Worm (Caenorhabditis elegans) whole organism, L1 larva: ENCODE measurements around the gene msp-55.

Experiments used
- C04F5.9 ChIP-seq: sonication (generic microtip); optimal IDR thresholded peaks from 2 replicates; lab custom pipeline; 2016; ENCODE audit warnings: missing genetic modification characterization, missing compliant biosample characterization
- C16A3.4 ChIP-seq: fragments of 150-350 bp; optimal IDR thresholded peaks from 2 replicates; lab custom pipeline; 2014; ENCODE audit warnings: missing biosample characterization, missing genetic modification characterization
- C34B4.2 ChIP-seq: sonication (generic microtip); optimal IDR thresholded peaks from 2 replicates; lab custom pipeline; 2017; ENCODE audit warnings: mild to moderate bottlenecking, missing genetic modification characterization, missing compliant biosample characterization
- Y116A8C.19 ChIP-seq: sonication (generic microtip); optimal IDR thresholded peaks from 2 replicates; lab custom pipeline; 2016; ENCODE audit warnings: missing compliant biosample characterization, missing genetic modification characterization, borderline replicate concordance
- alr-1 ChIP-seq: fragments of 200-800 bp; sonication (Bioruptor generic); optimal IDR thresholded peaks from 2 replicates; lab custom pipeline; 2018; ENCODE audit warnings: borderline replicate concordance, mild to moderate bottlenecking, missing genetic modification characterization, missing compliant biosample characterization
- ama-1 ChIP-seq: fragments of 150-350 bp; optimal IDR thresholded peaks from 2 replicates; lab custom pipeline; 2014
- blmp-1 ChIP-seq: fragments of 150-350 bp; optimal IDR thresholded peaks from 2 replicates; lab custom pipeline; 2014; ENCODE audit warnings: missing biosample characterization, missing genetic modification characterization
- ceh-82 ChIP-seq, 3 experiments: fragments of 150-350 bp in 1 of 3; sonication (generic microtip) in 2 of 3; optimal IDR thresholded peaks; 2 replicates each; lab custom pipeline; 2014 to 2017; ENCODE audit warnings: missing biosample characterization in 3 of 3, missing genetic modification characterization in 3 of 3
- ceh-88 ChIP-seq: fragments of 200-800 bp; sonication (Bioruptor generic); IDR thresholded peaks from 2 replicates; pipeline ENCODE4 v1.3.6; 2022; ENCODE audit warnings: missing genetic modification characterization, missing compliant biosample characterization
- ces-1 ChIP-seq: fragments of 150-350 bp; optimal IDR thresholded peaks from 2 replicates; lab custom pipeline; 2014; ENCODE audit warnings: missing biosample characterization, missing genetic modification reagents, missing genetic modification characterization
- dsc-1 ChIP-seq: sonication (generic microtip); optimal IDR thresholded peaks from 2 replicates; lab custom pipeline; 2016; ENCODE audit warnings: mild to moderate bottlenecking, missing genetic modification characterization, missing compliant biosample characterization
- efl-1 ChIP-seq, 4 experiments: fragments of 150-350 bp; optimal IDR thresholded peaks in 3 of 4; peaks in 1 of 4; 1 replicate in 1 of 4; 2 replicates in 3 of 4; lab custom pipeline; 2014; ENCODE audit warnings: missing biosample characterization in 2 of 4, missing genetic modification characterization in 2 of 4, missing genetic modification reagents in 2 of 4
- efl-3 ChIP-seq: fragments of 200-800 bp; sonication (Bioruptor generic); optimal IDR thresholded peaks from 2 replicates; lab custom pipeline; 2018; ENCODE audit warnings: mild to moderate bottlenecking, missing genetic modification characterization, missing compliant biosample characterization
- fkh-10 ChIP-seq: sonication (generic microtip); optimal IDR thresholded peaks from 2 replicates; lab custom pipeline; 2017; ENCODE audit warnings: missing biosample characterization, missing genetic modification reagents, missing genetic modification characterization
- fkh-8 ChIP-seq: sonication (generic microtip); optimal IDR thresholded peaks from 2 replicates; lab custom pipeline; 2016; ENCODE audit warnings: mild to moderate bottlenecking, missing genetic modification characterization, missing compliant biosample characterization
- fos-1 ChIP-seq: fragments of 150-350 bp; optimal IDR thresholded peaks from 2 replicates; lab custom pipeline; 2014; ENCODE audit warnings: missing biosample characterization, missing genetic modification characterization
- hlh-17 ChIP-seq: fragments of 200-800 bp; sonication (Bioruptor generic); optimal IDR thresholded peaks from 2 replicates; lab custom pipeline; 2018; ENCODE audit warnings: missing genetic modification characterization, mild to moderate bottlenecking, missing compliant biosample characterization, moderate library complexity, borderline replicate concordance
- hlh-4 ChIP-seq: sonication (generic microtip); optimal IDR thresholded peaks from 2 replicates; lab custom pipeline; 2016; ENCODE audit warnings: mild to moderate bottlenecking, missing genetic modification characterization, missing compliant biosample characterization
- hpl-2 ChIP-seq: fragments of 150-350 bp; optimal IDR thresholded peaks from 2 replicates; lab custom pipeline; 2014; ENCODE audit warnings: missing biosample characterization, missing genetic modification reagents, missing genetic modification characterization
- irx-1 ChIP-seq: sonication (generic microtip); optimal IDR thresholded peaks from 2 replicates; lab custom pipeline; 2016; ENCODE audit warnings: missing genetic modification characterization, missing compliant biosample characterization
- isw-1 ChIP-seq: fragments of 200-800 bp; sonication (Bioruptor generic); IDR thresholded peaks from 2 replicates; pipeline ENCODE4 v1.3.6; 2022; ENCODE audit warnings: missing genetic modification characterization, missing compliant biosample characterization
- jun-1 ChIP-seq: fragments of 150-350 bp; optimal IDR thresholded peaks from 2 replicates; lab custom pipeline; 2014; ENCODE audit warnings: missing biosample characterization, missing genetic modification reagents, missing genetic modification characterization
- lin-13 ChIP-seq: fragments of 150-350 bp; optimal IDR thresholded peaks from 2 replicates; lab custom pipeline; 2014; ENCODE audit warnings: missing biosample characterization, missing genetic modification reagents, missing genetic modification characterization
- lin-14 ChIP-seq: fragments of 200-800 bp; sonication (Bioruptor generic); optimal IDR thresholded peaks from 2 replicates; lab custom pipeline; 2018; ENCODE audit warnings: mild to moderate bottlenecking, missing genetic modification characterization, moderate library complexity, missing compliant biosample characterization
- lin-35 ChIP-seq, 2 experiments: fragments of 150-350 bp; optimal IDR thresholded peaks; 2 replicates each; lab custom pipeline; 2014; ENCODE audit warnings: missing biosample characterization in 2 of 2, missing genetic modification characterization in 2 of 2, missing genetic modification reagents in 2 of 2
- lin-39 ChIP-seq: fragments of 150-350 bp; optimal IDR thresholded peaks from 2 replicates; lab custom pipeline; 2014; ENCODE audit warnings: missing biosample characterization, missing genetic modification reagents, missing genetic modification characterization
- lir-3 ChIP-seq: sonication (generic microtip); optimal IDR thresholded peaks from 2 replicates; lab custom pipeline; 2016; ENCODE audit warnings: mild to moderate bottlenecking, missing genetic modification characterization, moderate library complexity, missing compliant biosample characterization; ENCODE audit not compliant: poor library complexity
- lsy-2 ChIP-seq, 2 experiments: fragments of 150-350 bp; optimal IDR thresholded peaks; 2 replicates each; lab custom pipeline; 2014; ENCODE audit warnings: missing biosample characterization in 2 of 2, missing genetic modification characterization in 2 of 2
- mef-2 ChIP-seq: fragments of 150-350 bp; optimal IDR thresholded peaks from 2 replicates; lab custom pipeline; 2014; ENCODE audit warnings: missing biosample characterization, missing genetic modification characterization
- mep-1 ChIP-seq: fragments of 150-350 bp; optimal IDR thresholded peaks from 2 replicates; lab custom pipeline; 2014; ENCODE audit warnings: missing biosample characterization, missing genetic modification characterization
- nhr-19 ChIP-seq: fragments of 200-800 bp; sonication (Bioruptor generic); conservative IDR thresholded peaks from 2 replicates; pipeline ENCODE4 v1.3.6; 2022; ENCODE audit warnings: missing genetic modification characterization, missing compliant biosample characterization
- nhr-20 ChIP-seq: sonication (generic microtip); optimal IDR thresholded peaks from 2 replicates; lab custom pipeline; 2016; ENCODE audit warnings: mild to moderate bottlenecking, missing genetic modification characterization, missing compliant biosample characterization
- nhr-71 ChIP-seq: sonication (generic microtip); optimal IDR thresholded peaks from 2 replicates; lab custom pipeline; 2016; ENCODE audit warnings: mild to moderate bottlenecking, missing genetic modification characterization, moderate library complexity, missing compliant biosample characterization
- nhr-76 ChIP-seq: sonication (generic microtip); optimal IDR thresholded peaks from 2 replicates; lab custom pipeline; 2017; ENCODE audit warnings: missing biosample characterization, missing genetic modification characterization
- nhr-77 ChIP-seq: fragments of 150-350 bp; optimal IDR thresholded peaks from 2 replicates; lab custom pipeline; 2014; ENCODE audit warnings: missing biosample characterization, missing genetic modification characterization
- nhr-84 ChIP-seq: sonication (generic microtip); optimal IDR thresholded peaks from 2 replicates; lab custom pipeline; 2017; ENCODE audit warnings: missing biosample characterization, missing genetic modification characterization
- nhr-85 ChIP-seq: sonication (generic microtip); peaks from one replicate; lab custom pipeline; 2016; ENCODE audit warnings: missing genetic modification characterization, inconsistent platforms, missing compliant biosample characterization
- nhr-90 ChIP-seq: sonication (generic microtip); optimal IDR thresholded peaks from 2 replicates; lab custom pipeline; 2016; ENCODE audit warnings: mild to moderate bottlenecking, missing genetic modification characterization, missing compliant biosample characterization; ENCODE audit not compliant: poor library complexity
- pag-3 ChIP-seq: sonication (generic microtip); optimal IDR thresholded peaks from 2 replicates; lab custom pipeline; 2017; ENCODE audit warnings: missing genetic modification characterization, mild to moderate bottlenecking, missing compliant biosample characterization, antibody characterized with exemption, borderline replicate concordance; ENCODE audit not compliant: insufficient read depth
- pax-3 ChIP-seq: fragments of 200-800 bp; sonication (Bioruptor generic); optimal IDR thresholded peaks from 2 replicates; lab custom pipeline; 2018; ENCODE audit warnings: mild to moderate bottlenecking, missing genetic modification characterization, moderate library complexity, missing compliant biosample characterization
- pqm-1 ChIP-seq: sonication (generic microtip); optimal IDR thresholded peaks from 3 replicates; lab custom pipeline; 2017; ENCODE audit warnings: missing biosample characterization, missing genetic modification characterization
- rnt-1 ChIP-seq: sonication (generic microtip); optimal IDR thresholded peaks from 2 replicates; lab custom pipeline; 2016; ENCODE audit warnings: mild to moderate bottlenecking, missing genetic modification characterization, moderate library complexity, missing compliant biosample characterization
- skn-1 ChIP-seq: fragments of 150-350 bp; optimal IDR thresholded peaks from 2 replicates; lab custom pipeline; 2014; ENCODE audit warnings: missing biosample characterization, missing genetic modification characterization
- snu-23 ChIP-seq: sonication (generic microtip); optimal IDR thresholded peaks from 2 replicates; lab custom pipeline; 2016; ENCODE audit warnings: missing genetic modification characterization, missing compliant biosample characterization
- sup-37 ChIP-seq: fragments of 200-800 bp; sonication (Bioruptor generic); optimal IDR thresholded peaks from 2 replicates; lab custom pipeline; 2018; ENCODE audit warnings: mild to moderate bottlenecking, missing genetic modification characterization, missing compliant biosample characterization
- swsn-7 ChIP-seq: sonication (generic microtip); optimal IDR thresholded peaks from 2 replicates; lab custom pipeline; 2016; ENCODE audit warnings: missing genetic modification characterization, missing compliant biosample characterization
- unc-130 ChIP-seq: fragments of 150-350 bp; optimal IDR thresholded peaks from 2 replicates; lab custom pipeline; 2017; ENCODE audit warnings: missing biosample characterization, missing genetic modification characterization, inconsistent platforms
- unc-30 ChIP-seq: sonication (generic microtip); optimal IDR thresholded peaks from 2 replicates; lab custom pipeline; 2017; ENCODE audit warnings: missing biosample characterization, missing genetic modification characterization
- unc-86 ChIP-seq: sonication (generic microtip); optimal IDR thresholded peaks from 2 replicates; lab custom pipeline; 2016; ENCODE audit warnings: missing genetic modification characterization, missing compliant biosample characterization
- xbp-1 ChIP-seq: sonication (generic microtip); optimal IDR thresholded peaks from 2 replicates; lab custom pipeline; 2016; ENCODE audit warnings: missing genetic modification characterization, missing compliant biosample characterization
- zip-4 ChIP-seq: fragments of 200-800 bp; sonication (Bioruptor generic); optimal IDR thresholded peaks from 2 replicates; lab custom pipeline; 2018; ENCODE audit warnings: mild to moderate bottlenecking, missing genetic modification characterization, moderate library complexity, missing compliant biosample characterization
- ztf-11 ChIP-seq, 2 experiments: sonication (generic microtip); optimal IDR thresholded peaks; 2 replicates each; lab custom pipeline; 2016 to 2017; ENCODE audit warnings: missing genetic modification characterization in 2 of 2, missing biosample characterization in 1 of 2, missing compliant biosample characterization in 1 of 2

msp-55 gene

DNA sequence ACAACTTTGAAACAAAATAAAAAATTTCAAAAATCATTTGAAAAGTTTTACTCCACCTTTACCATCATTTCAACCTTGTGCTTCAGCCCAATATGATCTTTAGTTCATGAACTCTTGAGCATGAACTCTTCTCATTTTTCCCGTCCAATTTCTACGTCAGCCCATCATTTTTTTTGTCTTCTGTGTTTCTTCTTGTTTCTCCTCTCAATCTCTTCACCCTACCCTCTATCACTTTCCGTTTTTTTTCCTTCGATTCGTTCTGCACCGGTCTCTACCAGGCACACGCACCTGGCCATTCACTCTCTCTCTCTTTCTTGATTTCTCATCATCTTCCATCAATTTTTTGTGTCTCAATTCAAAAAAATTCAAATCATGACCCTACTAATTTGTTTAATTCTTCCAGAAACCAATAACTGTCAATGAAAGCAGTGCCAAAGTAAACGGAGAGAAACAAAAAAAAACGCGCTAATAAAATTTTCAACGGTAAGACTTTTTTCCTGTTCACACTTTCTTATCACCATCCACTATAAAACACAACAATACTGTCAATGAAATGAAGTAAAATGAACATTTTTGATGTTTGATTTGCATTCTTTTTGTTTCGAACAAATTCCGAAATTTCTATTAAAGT is 27.2 kb upstream of the msp-55 start, which contains the start of gene pygo-1 (continued):
- TF ChIP-seq lin-35 (GFP tag; optimal IDR thresholded peaks at IDR 0.05; lab: Kevin White, UChicago) = no peak
- TF ChIP-seq nhr-71 (tag; lab: Kevin White, UChicago) = peak; percentile 32
- no peak for TF ChIP-seq lin-39 (tag; lab: Kevin White, UChicago)
- no peak for TF ChIP-seq lir-3 (tag; lab: Kevin White, UChicago)
- no peak for TF ChIP-seq nhr-84 (tag; lab: Kevin White, UChicago)
- TF ChIP-seq ama-1 (lab: Kevin White, UChicago) = no peak
- TF ChIP-seq fos-1 (tag; lab: Kevin White, UChicago) = no peak
- TF ChIP-seq snu-23 (GFP tag; lab: Kevin White, UChicago) = peak; percentile 39
- no peak for TF ChIP-seq fkh-8 (tag; lab: Kevin White, UChicago)
- TF ChIP-seq pax-3 (tag; lab: Kevin White, UChicago) = no peak
- TF ChIP-seq blmp-1 (tag; lab: Kevin White, UChicago) = peak; percentile 93
- TF ChIP-seq skn-1 (tag; lab: Kevin White, UChicago) = no peak
- no peak for TF ChIP-seq unc-86 (tag; lab: Kevin White, UChicago)
- no peak for TF ChIP-seq ztf-11 (tag; optimal IDR thresholded peaks at IDR 0.05; lab: Kevin White, UChicago)
- TF ChIP-seq rnt-1 = peak; percentile 41
- TF ChIP-seq lsy-2 (tag; optimal IDR thresholded peaks at IDR 0.05; lab: Kevin White, UChicago) = peak in 1 of 2 experiments; percentile 20
- TF ChIP-seq dsc-1 (tag; lab: Kevin White, UChicago) = no peak
- no peak for TF ChIP-seq jun-1 (tag; lab: Kevin White, UChicago)
- TF ChIP-seq nhr-90 (tag; lab: Kevin White, UChicago) = no peak
- TF ChIP-seq nhr-19 = no peak
- no peak for TF ChIP-seq C16A3.4 (tag; lab: Kevin White, UChicago)
- no peak for TF ChIP-seq zip-4 (GFP tag; lab: Kevin White, UChicago)
- no peak for TF ChIP-seq ceh-82 (tag; optimal IDR thresholded peaks at IDR 0.05; lab: Kevin White, UChicago)
- peak; percentile 16 for TF ChIP-seq mep-1
- no peak for TF ChIP-seq nhr-20 (tag; lab: Kevin White, UChicago)
- no peak for TF ChIP-seq hlh-4 (tag; lab: Kevin White, UChicago)
- TF ChIP-seq sup-37 (GFP tag; lab: Kevin White, UChicago) = no peak
- TF ChIP-seq efl-3 = no peak
- TF ChIP-seq nhr-85 (tag; lab: Kevin White, UChicago) = peak; percentile 68
- no peak for TF ChIP-seq lin-13
- TF ChIP-seq alr-1 (tag; lab: Kevin White, UChicago) = no peak
- no peak for TF ChIP-seq unc-130
- no peak for TF ChIP-seq hpl-2 (GFP tag; lab: Kevin White, UChicago)
- TF ChIP-seq xbp-1 (tag; lab: Kevin White, UChicago) = no peak
- no peak for TF ChIP-seq irx-1 (tag; lab: Kevin White, UChicago)
- TF ChIP-seq efl-1 (optimal IDR thresholded peaks at IDR 0.05; lab: Kevin White, UChicago) = no peak
- TF ChIP-seq efl-1 (GFP tag; optimal IDR thresholded peaks at IDR 0.05 in 1 of 2; lab: Kevin White, UChicago) = peak in 1 of 2 experiments; percentile 86
- peak; percentile 24 for TF ChIP-seq lin-14 (GFP tag; lab: Kevin White, UChicago)

DNA sequence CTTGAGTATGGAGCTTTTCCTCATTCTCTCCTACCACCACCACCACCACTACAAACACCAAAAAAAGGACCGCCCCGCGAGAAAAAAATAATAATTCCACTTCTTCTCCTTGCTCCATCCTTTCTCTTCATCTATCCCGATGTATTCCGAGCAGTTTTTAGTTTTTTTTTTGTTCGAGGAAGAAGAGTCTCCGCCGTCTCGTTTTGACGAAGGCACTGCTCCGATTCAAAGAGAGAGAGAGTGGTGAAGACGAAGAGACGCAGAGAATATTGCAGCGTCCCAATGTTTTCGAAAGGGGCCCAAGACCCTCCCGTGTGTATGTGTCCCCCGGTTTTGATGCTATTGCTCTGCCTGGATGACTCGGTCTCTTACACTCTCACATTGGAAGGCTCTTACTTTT is 25.3 kb upstream of the msp-55 start:
- TF ChIP-seq ceh-88 (no peak), nhr-77 (tag; lab: Kevin White, UChicago) (no peak), isw-1 (no peak), nhr-71 (tag; lab: Kevin White, UChicago) (peak; percentile 34), nhr-76 (tag; lab: Kevin White, UChicago) (no peak), rnt-1 (peak; percentile 9), swsn-7 (tag; lab: Kevin White, UChicago) (no peak), Y116A8C.19 (tag; lab: Kevin White, UChicago) (no peak), hlh-17 (GFP tag; lab: Kevin White, UChicago) (no peak), dsc-1 (tag; lab: Kevin White, UChicago) (peak; percentile 2), pag-3 (tag; lab: Kevin White, UChicago) (no peak), ces-1 (no peak), C34B4.2 (tag; lab: Kevin White, UChicago) (no peak), unc-30 (tag; lab: Kevin White, UChicago) (no peak), pax-3 (tag; lab: Kevin White, UChicago) (no peak), fkh-10 (GFP tag; lab: Kevin White, UChicago) (peak; percentile 51), mef-2 (no peak), C04F5.9 (tag; lab: Kevin White, UChicago) (no peak), pqm-1 (no peak)
